Fruit fly (Drosophila melanogaster): Measurements from ENCODE around the gene CG7768.

The CG7768 gene

DNA sequence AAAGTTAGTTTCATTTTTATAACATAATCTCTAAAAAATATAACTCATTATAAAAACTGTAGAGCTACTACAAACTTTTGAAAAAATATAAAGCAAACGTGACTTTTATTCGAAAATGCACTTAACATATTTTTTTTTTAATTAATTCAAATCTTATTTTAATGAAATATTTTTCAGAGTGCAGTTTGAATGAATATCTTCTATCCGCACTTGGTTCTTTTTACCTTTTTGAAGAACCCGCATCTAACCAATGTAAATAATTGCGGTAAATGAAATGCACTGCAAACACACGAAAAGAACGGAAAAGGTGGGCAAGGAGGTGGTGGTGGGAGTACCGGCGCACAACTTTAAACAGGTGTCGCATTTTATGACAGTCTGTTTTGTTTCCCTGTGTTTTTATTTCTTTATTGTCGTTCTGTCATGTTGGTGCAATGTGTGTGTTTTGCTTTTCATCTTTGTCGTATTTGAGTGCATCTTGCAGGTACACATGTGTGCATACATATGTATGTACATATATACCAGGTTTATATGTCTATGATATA lies 24.0 kb upstream of the CG7768 start (continued):
- no peak for TF ChIP-seq Fer3 (tag; optimal IDR thresholded peaks at IDR 0.05)
- TF ChIP-seq tgo (GFP tag; IDR thresholded peaks at IDR 0.05), result no peak
- TF ChIP-seq aop (GFP tag; IDR thresholded peaks at IDR 0.05), result no peak
- TF ChIP-seq Poxn (GFP tag; IDR thresholded peaks at IDR 0.05), result no peak
- TF ChIP-seq Fer1 (GFP tag; optimal IDR thresholded peaks at IDR 0.05), result no peak
- no peak for TF ChIP-seq CG14014 (GFP tag; IDR thresholded peaks at IDR 0.05)
- peak; percentile 34 for TF ChIP-seq CG5180 (GFP tag; optimal IDR thresholded peaks at IDR 0.05)
- TF ChIP-seq CG3407 (GFP tag; optimal IDR thresholded peaks at IDR 0.05), result no peak
- peak; percentile 42 for TF ChIP-seq CG15601 (tag; optimal IDR thresholded peaks at IDR 0.05)
- TF ChIP-seq gt (GFP tag; IDR thresholded peaks at IDR 0.05), result no peak
- TF ChIP-seq zen (tag; optimal IDR thresholded peaks at IDR 0.05), result peak; percentile 19
- peak; percentile 53; the same call in 1 of the 2 replicates for TF ChIP-seq crol (GFP tag; IDR thresholded peaks at IDR 0.05)
- TF ChIP-seq CG12219 (GFP tag; optimal IDR thresholded peaks at IDR 0.05), result no peak
- TF ChIP-seq BtbVII (GFP tag; optimal IDR thresholded peaks at IDR 0.05), result no peak
- no peak for TF ChIP-seq Dad (GFP tag; optimal IDR thresholded peaks at IDR 0.05)
- no peak for TF ChIP-seq lmd (GFP tag; IDR thresholded peaks at IDR 0.05)
- no peak for TF ChIP-seq CG9876 (GFP tag; optimal IDR thresholded peaks at IDR 0.05)
- no peak for TF ChIP-seq fu2 (GFP tag; optimal IDR thresholded peaks at IDR 0.05)
- no peak for TF ChIP-seq Atf-2 (GFP tag; optimal IDR thresholded peaks at IDR 0.05)
- TF ChIP-seq D (optimal IDR thresholded peaks at IDR 0.05), result no peak
- TF ChIP-seq D (GFP tag; optimal IDR thresholded peaks at IDR 0.05), result peak; percentile 41
- TF ChIP-seq Neu2 (GFP tag; optimal IDR thresholded peaks at IDR 0.05; ENCODE audit: borderline replicate concordance), result no peak
- TF ChIP-seq corto (GFP tag; optimal IDR thresholded peaks at IDR 0.05), result no peak
- no peak for TF ChIP-seq pum (GFP tag; optimal IDR thresholded peaks at IDR 0.05)
- TF ChIP-seq Med (GFP tag), result peak; percentile 26
- TF ChIP-seq CG15479 (GFP tag; optimal IDR thresholded peaks at IDR 0.05), result peak; percentile 1
- TF ChIP-seq CG12236 (GFP tag; optimal IDR thresholded peaks at IDR 0.05), result peak; percentile 8
- peak; percentile 0 for TF ChIP-seq fd96Cb (tag; optimal IDR thresholded peaks at IDR 0.05)
- peak; percentile 2 for TF ChIP-seq org-1 (GFP tag; optimal IDR thresholded peaks at IDR 0.05)
- TF ChIP-seq HLH54F (GFP tag; optimal IDR thresholded peaks at IDR 0.05), result no peak
- peak; percentile 60 for TF ChIP-seq fd64A (GFP tag; optimal IDR thresholded peaks at IDR 0.05)
- no peak for TF ChIP-seq zf30C (GFP tag; optimal IDR thresholded peaks at IDR 0.05)
- no peak for TF ChIP-seq so (GFP tag; IDR thresholded peaks at IDR 0.05)
- TF ChIP-seq ci (GFP tag; IDR thresholded peaks at IDR 0.05), result peak; percentile 14; the same call in 1 of the 3 replicates
- TF ChIP-seq CG6654 (GFP tag; optimal IDR thresholded peaks at IDR 0.05), result no peak
- no peak for TF ChIP-seq CG6765 (GFP tag; optimal IDR thresholded peaks at IDR 0.05)
- TF ChIP-seq Drgx (GFP tag; IDR thresholded peaks at IDR 0.05), result no peak
- TF ChIP-seq kni (GFP tag; optimal IDR thresholded peaks at IDR 0.05), result peak; percentile 45
- no peak for TF ChIP-seq Stat92E (GFP tag; optimal IDR thresholded peaks at IDR 0.05)
- no peak for TF ChIP-seq exex (tag; optimal IDR thresholded peaks at IDR 0.05)
- no peak for TF ChIP-seq CG12071 (GFP tag; optimal IDR thresholded peaks at IDR 0.05)
- TF ChIP-seq dmrt11E (tag; optimal IDR thresholded peaks at IDR 0.05), result peak; percentile 36
- TF ChIP-seq CG17328 (GFP tag; IDR thresholded peaks at IDR 0.05), result peak; percentile 20; the same call in 1 of the 2 replicates
- no peak for TF ChIP-seq HmgZ (tag; optimal IDR thresholded peaks at IDR 0.05)
- TF ChIP-seq CG2678 (tag; optimal IDR thresholded peaks at IDR 0.05), result peak; percentile 4
- TF ChIP-seq gcm (GFP tag; optimal IDR thresholded peaks at IDR 0.05), result peak; percentile 41
- no peak for TF ChIP-seq CG7745 (tag; optimal IDR thresholded peaks at IDR 0.05)
- TF ChIP-seq Oli (tag; optimal IDR thresholded peaks at IDR 0.05), result peak; percentile 28
- TF ChIP-seq Sin3A (optimal IDR thresholded peaks at IDR 0.05), result no peak
- TF ChIP-seq slbo (GFP tag; IDR thresholded peaks at IDR 0.05), result no peak
- peak in 1 of 2 experiments; percentile 60 for TF ChIP-seq bsh (GFP tag; optimal IDR thresholded peaks at IDR 0.05)

Data from whole organism, embryonic.